Worm (Caenorhabditis elegans): ENCODE results near the gene F47B10.4.

Gene F47B10.4

DNA sequence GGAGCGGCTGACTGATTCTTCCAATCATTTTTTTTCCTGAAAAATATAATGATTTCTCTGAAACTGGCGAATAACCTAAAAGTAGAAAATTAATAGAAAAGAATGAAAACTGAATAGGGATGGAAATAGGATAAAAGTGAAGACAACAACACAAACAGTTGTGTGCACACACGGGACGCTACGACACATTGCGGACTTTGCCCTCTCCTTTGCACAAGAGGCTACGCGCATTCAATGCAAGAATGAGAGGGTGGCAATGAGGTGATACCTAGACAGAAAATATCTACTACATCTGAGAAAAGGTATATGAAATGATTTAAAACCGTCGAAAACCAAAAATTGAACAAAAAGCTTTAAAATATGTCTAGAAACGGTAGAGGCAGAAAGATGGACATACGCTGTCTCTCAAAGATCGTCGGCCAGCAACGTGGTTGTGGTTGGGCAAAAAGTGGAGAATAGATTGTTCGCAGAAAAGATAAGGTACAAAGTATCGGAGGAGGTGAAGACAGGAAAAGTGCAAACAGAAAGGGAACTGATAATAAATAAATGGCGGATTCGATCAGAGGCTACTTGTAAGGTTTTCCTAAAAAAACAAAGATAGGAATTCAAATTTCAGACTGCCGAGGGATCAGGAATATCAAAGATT is 9.1 kb downstream of the F47B10.4 start, which contains the start of gene suca-1:
Gene suca-1 (minus strand): TSS at position 36 of the 646 bp plus-strand sequence.
- peak; percentile 43 for TF ChIP-seq F13C5.2 (tag; optimal IDR thresholded peaks at IDR 0.05)
- TF ChIP-seq tra-4 (tag; optimal IDR thresholded peaks at IDR 0.05), result no peak
- no peak for TF ChIP-seq ceh-13 (GFP tag; optimal IDR thresholded peaks at IDR 0.05)
- TF ChIP-seq scrt-1 (GFP tag; IDR thresholded peaks at IDR 0.05), result no peak
- no peak for TF ChIP-seq hmg-4 (GFP tag; optimal IDR thresholded peaks at IDR 0.05)
- TF ChIP-seq aly-1 (tag; optimal IDR thresholded peaks at IDR 0.05), result no peak
- TF ChIP-seq ama-1 (optimal IDR thresholded peaks at IDR 0.05), result no peak
- no peak for TF ChIP-seq pes-1 (GFP tag; IDR thresholded peaks at IDR 0.05)
- TF ChIP-seq tbx-37 (GFP tag; conservative IDR thresholded peaks at IDR 0.05), result no peak
- 0 out of 2 replicates have a peak, but pooled peaks have one; percentile 46 for TF ChIP-seq flt-1 (GFP tag; IDR thresholded peaks at IDR 0.05)
- TF ChIP-seq tbx-11 (GFP tag; IDR thresholded peaks at IDR 0.05), result no peak
- TF ChIP-seq ceh-36 (tag; optimal IDR thresholded peaks at IDR 0.05), result peak; percentile 39
- TF ChIP-seq sea-1 (GFP tag; conservative IDR thresholded peaks at IDR 0.05), result peak; percentile 77
- TF ChIP-seq B0310.2 (tag; optimal IDR thresholded peaks at IDR 0.05), result no peak
- TF ChIP-seq ets-7 (tag; optimal IDR thresholded peaks at IDR 0.05), result no peak
- no peak for TF ChIP-seq hnd-1 (tag; optimal IDR thresholded peaks at IDR 0.05)
- no peak for TF ChIP-seq hmbx-1 (tag; optimal IDR thresholded peaks at IDR 0.05)

DNA sequence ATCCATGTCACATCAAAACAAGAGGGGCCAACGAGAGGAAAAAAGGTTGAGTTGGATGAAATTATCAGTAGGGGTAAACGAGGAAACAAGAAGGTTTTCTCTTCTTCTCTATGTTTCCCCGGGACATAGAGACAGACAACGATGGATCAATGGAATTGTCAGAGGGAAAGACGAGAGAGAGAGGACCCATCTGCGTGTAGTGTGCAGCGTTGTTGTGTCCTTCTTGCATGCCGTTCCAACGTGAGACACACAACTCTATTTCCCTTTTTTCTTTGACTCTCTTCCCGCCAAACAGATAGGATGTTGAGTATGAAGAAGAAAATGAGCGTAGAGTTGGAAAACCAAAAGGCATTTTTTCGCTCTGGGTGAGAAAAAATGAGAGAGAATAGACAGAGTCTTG is 9.9 kb downstream of the F47B10.4 start:
- TF ChIP-seq hmg-4 (GFP tag; optimal IDR thresholded peaks at IDR 0.05), result peak; percentile 85
- TF ChIP-seq aly-1 (tag; optimal IDR thresholded peaks at IDR 0.05), result no peak
- no peak for TF ChIP-seq ceh-36 (tag; optimal IDR thresholded peaks at IDR 0.05)
- TF ChIP-seq sea-1 (GFP tag; conservative IDR thresholded peaks at IDR 0.05), result no peak
- no peak for TF ChIP-seq B0310.2 (tag; optimal IDR thresholded peaks at IDR 0.05)
- no peak for TF ChIP-seq scrt-1 (GFP tag; IDR thresholded peaks at IDR 0.05)
- no peak for TF ChIP-seq tbx-11 (GFP tag; IDR thresholded peaks at IDR 0.05)
- peak; percentile 16 for TF ChIP-seq F13C5.2 (tag; optimal IDR thresholded peaks at IDR 0.05)

DNA sequence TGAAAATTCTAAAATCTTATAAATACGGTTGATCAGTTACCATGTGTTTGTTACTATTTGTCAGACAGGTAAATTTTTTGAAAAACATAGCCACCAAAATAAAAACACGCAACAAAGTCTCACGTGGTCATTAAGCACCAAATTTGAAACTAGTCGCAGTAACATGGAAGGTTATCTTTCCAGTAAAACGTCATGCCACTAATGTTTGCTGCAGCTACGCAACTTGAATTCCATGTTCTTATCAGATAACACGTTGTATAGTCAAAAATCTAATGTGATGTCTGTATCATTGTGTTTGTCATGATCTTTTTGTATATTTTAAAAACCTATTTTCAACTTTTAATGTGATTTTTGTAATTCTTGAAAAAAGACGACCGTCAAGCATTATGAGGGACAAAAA is 10.7 kb downstream of the F47B10.4 start:
- TF ChIP-seq hmbx-1 (tag; optimal IDR thresholded peaks at IDR 0.05) (no peak), flt-1 (GFP tag; IDR thresholded peaks at IDR 0.05) (no peak), pes-1 (GFP tag; IDR thresholded peaks at IDR 0.05) (no peak), tbx-37 (GFP tag; conservative IDR thresholded peaks at IDR 0.05) (no peak), ama-1 (optimal IDR thresholded peaks at IDR 0.05) (no peak), sea-1 (GFP tag; conservative IDR thresholded peaks at IDR 0.05) (no peak), ets-7 (tag; optimal IDR thresholded peaks at IDR 0.05) (no peak), tbx-11 (GFP tag; IDR thresholded peaks at IDR 0.05) (no peak), F13C5.2 (tag; optimal IDR thresholded peaks at IDR 0.05) (no peak), hmg-4 (GFP tag; optimal IDR thresholded peaks at IDR 0.05) (no peak), tra-4 (tag; optimal IDR thresholded peaks at IDR 0.05) (no peak)

DNA sequence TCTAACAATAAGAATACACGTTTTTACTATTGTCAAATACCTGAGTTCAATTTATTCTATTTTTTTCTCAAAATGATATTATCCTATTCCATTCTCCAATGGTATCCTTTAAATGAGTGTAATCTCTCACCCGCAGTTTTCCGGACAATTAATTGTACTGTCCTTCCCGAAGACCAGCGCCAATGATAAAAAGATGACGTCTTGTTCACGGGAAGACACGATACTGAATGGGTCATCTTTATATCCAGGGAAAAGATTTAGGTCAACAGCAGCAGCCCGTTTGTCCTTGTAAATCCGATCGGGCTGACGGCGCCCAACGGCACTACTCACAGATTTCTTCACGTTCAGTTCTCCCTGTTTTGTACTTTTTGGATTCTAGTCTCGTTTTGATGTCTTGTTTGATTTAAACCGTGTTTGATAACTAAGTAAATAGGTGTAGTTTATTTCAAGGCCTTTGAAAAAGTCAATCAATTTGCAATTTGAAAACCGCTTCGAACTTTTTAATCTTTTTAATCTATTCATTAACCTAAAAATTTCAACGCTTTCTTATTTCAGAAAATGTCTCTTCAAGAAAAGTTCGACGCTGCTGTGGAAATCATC is 11.8 kb downstream of the F47B10.4 start, which contains the start of gene acbp-3:
Gene acbp-3 (plus strand): TSS at position 550 of the 600 bp plus-strand sequence.
- TF ChIP-seq hmg-4 (GFP tag; optimal IDR thresholded peaks at IDR 0.05) (no peak), aly-1 (tag; optimal IDR thresholded peaks at IDR 0.05) (no peak), F13C5.2 (tag; optimal IDR thresholded peaks at IDR 0.05) (no peak), flt-1 (GFP tag; IDR thresholded peaks at IDR 0.05) (no peak), tra-4 (tag; optimal IDR thresholded peaks at IDR 0.05) (no peak), B0310.2 (tag; optimal IDR thresholded peaks at IDR 0.05) (no peak), hnd-1 (tag; optimal IDR thresholded peaks at IDR 0.05) (no peak), tbx-11 (GFP tag; IDR thresholded peaks at IDR 0.05) (no peak)

DNA sequence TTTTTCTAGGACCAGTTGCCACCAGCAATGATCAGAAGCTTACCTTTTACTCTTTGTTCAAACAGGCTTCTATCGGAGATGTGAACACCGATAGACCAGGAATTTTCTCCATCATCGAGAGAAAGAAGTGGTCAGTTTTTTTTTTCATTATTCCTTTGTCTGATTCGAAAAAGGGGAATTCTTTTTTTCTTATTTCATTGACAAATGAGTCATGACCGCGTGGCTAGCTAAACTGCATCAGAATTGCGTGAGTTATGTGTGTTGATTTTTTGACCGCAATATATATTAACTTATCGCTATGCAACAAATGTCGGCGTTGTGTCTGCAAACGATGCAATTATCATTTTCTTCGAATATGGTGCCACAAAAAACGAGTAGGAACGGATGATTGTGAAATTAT is 12.4 kb downstream of the F47B10.4 start:
- no peak for TF ChIP-seq ama-1 (optimal IDR thresholded peaks at IDR 0.05)
- TF ChIP-seq tra-4 (tag; optimal IDR thresholded peaks at IDR 0.05), result no peak
- no peak for TF ChIP-seq F13C5.2 (tag; optimal IDR thresholded peaks at IDR 0.05)
- no peak for TF ChIP-seq pes-1 (GFP tag; IDR thresholded peaks at IDR 0.05)
- TF ChIP-seq ceh-36 (tag; optimal IDR thresholded peaks at IDR 0.05), result no peak

DNA sequence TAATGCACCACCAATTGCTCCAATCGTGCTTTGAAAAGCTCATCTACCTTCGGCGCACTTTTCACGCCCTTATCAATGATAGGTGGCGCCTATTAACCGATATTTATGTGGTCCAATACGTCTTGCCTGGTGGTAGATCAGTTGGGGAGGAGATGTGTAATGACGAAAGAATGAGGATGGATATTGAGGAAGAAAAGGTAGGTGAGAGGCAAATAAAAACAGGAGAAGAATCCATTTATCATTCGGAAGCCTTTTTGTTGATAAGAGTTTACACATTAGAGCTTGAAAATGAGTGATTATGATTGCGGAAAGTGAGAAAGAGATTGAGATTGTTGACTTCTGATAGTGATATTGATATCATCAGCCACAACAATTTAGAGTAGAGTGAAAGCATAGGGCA is 16.4 kb downstream of the F47B10.4 start:
- no peak for TF ChIP-seq hnd-1 (tag; optimal IDR thresholded peaks at IDR 0.05)
- no peak for TF ChIP-seq scrt-1 (GFP tag; IDR thresholded peaks at IDR 0.05)
- TF ChIP-seq sea-1 (GFP tag; conservative IDR thresholded peaks at IDR 0.05), result no peak
- TF ChIP-seq ets-7 (tag; optimal IDR thresholded peaks at IDR 0.05), result no peak
- TF ChIP-seq F13C5.2 (tag; optimal IDR thresholded peaks at IDR 0.05), result no peak
- no peak for TF ChIP-seq pes-1 (GFP tag; IDR thresholded peaks at IDR 0.05)
- TF ChIP-seq hmbx-1 (tag; optimal IDR thresholded peaks at IDR 0.05), result no peak
- TF ChIP-seq ceh-13 (GFP tag; optimal IDR thresholded peaks at IDR 0.05), result no peak
- no peak for TF ChIP-seq tbx-37 (GFP tag; conservative IDR thresholded peaks at IDR 0.05)
- TF ChIP-seq ama-1 (optimal IDR thresholded peaks at IDR 0.05), result no peak
- TF ChIP-seq B0310.2 (tag; optimal IDR thresholded peaks at IDR 0.05), result no peak
- TF ChIP-seq flt-1 (GFP tag; IDR thresholded peaks at IDR 0.05), result no peak

DNA sequence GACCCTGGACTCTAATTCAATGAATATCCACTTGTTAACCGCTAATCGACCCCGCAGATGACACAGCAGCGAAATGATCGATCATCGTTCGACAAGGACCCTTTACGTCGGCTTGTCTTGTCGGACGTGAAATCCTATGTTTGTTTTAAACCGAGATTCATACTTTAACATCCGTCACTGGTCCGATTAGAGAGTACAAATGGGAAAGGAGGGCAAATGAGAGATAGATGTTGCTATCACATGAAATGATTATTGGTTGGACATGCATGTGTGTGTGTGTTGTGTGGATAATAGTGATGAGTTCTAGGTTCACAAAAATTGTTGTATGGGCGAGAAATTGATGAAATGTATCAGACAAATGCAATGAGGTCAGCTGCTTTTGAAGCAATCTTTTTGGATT is 18.6 kb downstream of the F47B10.4 start:
- TF ChIP-seq ama-1 (optimal IDR thresholded peaks at IDR 0.05) (no peak), hmbx-1 (tag; optimal IDR thresholded peaks at IDR 0.05) (no peak), hnd-1 (tag; optimal IDR thresholded peaks at IDR 0.05) (no peak), tbx-11 (GFP tag; IDR thresholded peaks at IDR 0.05) (no peak), aly-1 (tag; optimal IDR thresholded peaks at IDR 0.05) (no peak), ets-7 (tag; optimal IDR thresholded peaks at IDR 0.05) (no peak), scrt-1 (GFP tag; IDR thresholded peaks at IDR 0.05) (no peak), sea-1 (GFP tag; conservative IDR thresholded peaks at IDR 0.05) (no peak), flt-1 (GFP tag; IDR thresholded peaks at IDR 0.05) (no peak), tra-4 (tag; optimal IDR thresholded peaks at IDR 0.05) (no peak), ceh-13 (GFP tag; optimal IDR thresholded peaks at IDR 0.05) (no peak), F13C5.2 (tag; optimal IDR thresholded peaks at IDR 0.05) (no peak), ceh-36 (tag; optimal IDR thresholded peaks at IDR 0.05) (no peak), tbx-37 (GFP tag; conservative IDR thresholded peaks at IDR 0.05) (no peak)
